Fruit fly (Drosophila melanogaster) whole organism, adult: ENCODE measurements around the gene CycC.

ENCODE experiments used
- CG11617 ChIP-seq: fragments of 200-800 bp; sonication (Bioruptor generic); optimal IDR thresholded peaks from 2 replicates; lab custom pipeline; 2017; ENCODE audit warnings: mild to moderate bottlenecking, missing biosample characterization, missing genetic modification reagents, missing genetic modification characterization
- CG12768 ChIP-seq: fragments of 200-800 bp; sonication (Bioruptor generic); optimal IDR thresholded peaks from 2 replicates; lab custom pipeline; 2017; ENCODE audit warnings: missing biosample characterization, missing genetic modification characterization, mild to moderate bottlenecking, moderate library complexity, missing genetic modification reagents
- CG14711 ChIP-seq: fragments of 200-800 bp; sonication (Bioruptor generic); optimal IDR thresholded peaks from 2 replicates; lab custom pipeline; 2018; ENCODE audit warnings: missing biosample characterization, mild to moderate bottlenecking, missing genetic modification characterization, moderate library complexity
- CG1620 ChIP-seq: fragments of 200-800 bp; sonication (Bioruptor generic); optimal IDR thresholded peaks from 2 replicates; lab custom pipeline; 2016; ENCODE audit warnings: missing biosample characterization, missing genetic modification characterization
- CG33017 ChIP-seq: fragments of 200-800 bp; sonication (Bioruptor generic); optimal IDR thresholded peaks from 2 replicates; lab custom pipeline; 2018; ENCODE audit warnings: missing biosample characterization, mild to moderate bottlenecking, missing genetic modification characterization, moderate library complexity
- CG5204 ChIP-seq: fragments of 200-800 bp; sonication (Bioruptor generic); optimal IDR thresholded peaks from 2 replicates; lab custom pipeline; 2016; ENCODE audit warnings: missing biosample characterization, missing genetic modification characterization
- CG7045 ChIP-seq: fragments of 200-800 bp; sonication (Bioruptor generic); optimal IDR thresholded peaks from 2 replicates; lab custom pipeline; 2017; ENCODE audit warnings: missing biosample characterization, mild to moderate bottlenecking, missing genetic modification characterization
- CG7101 ChIP-seq: fragments of 200-800 bp; sonication (Bioruptor generic); optimal IDR thresholded peaks from 2 replicates; lab custom pipeline; 2018; ENCODE audit warnings: missing biosample characterization, mild to moderate bottlenecking, missing genetic modification characterization, moderate library complexity
- Clk ChIP-seq: fragments of 200-800 bp; sonication (Bioruptor generic); optimal IDR thresholded peaks from 2 replicates; lab custom pipeline; 2017; ENCODE audit warnings: missing biosample characterization, missing genetic modification characterization
- Crg-1 ChIP-seq: fragments of 200-800 bp; sonication (Bioruptor generic); optimal IDR thresholded peaks from 2 replicates; lab custom pipeline; 2016; ENCODE audit warnings: missing biosample characterization, missing genetic modification characterization
- Hr96 ChIP-seq: fragments of 200-800 bp; sonication (Bioruptor generic); optimal IDR thresholded peaks from 2 replicates; lab custom pipeline; 2016; ENCODE audit warnings: missing biosample characterization, missing genetic modification characterization
- Mnt ChIP-seq: fragments of 200-800 bp; sonication (Bioruptor generic); optimal IDR thresholded peaks from 2 replicates; lab custom pipeline; 2016; ENCODE audit warnings: missing biosample characterization, mild to moderate bottlenecking, missing genetic modification characterization
- bab1 ChIP-seq: fragments of 200-800 bp; sonication (Bioruptor generic); optimal IDR thresholded peaks from 3 replicates; lab custom pipeline; 2019; ENCODE audit warnings: missing biosample characterization, mild to moderate bottlenecking, missing genetic modification characterization, moderate library complexity
- cic ChIP-seq: fragments of 200-800 bp; sonication (Bioruptor generic); optimal IDR thresholded peaks from 2 replicates; lab custom pipeline; 2017; ENCODE audit warnings: missing biosample characterization, mild to moderate bottlenecking, missing genetic modification characterization, moderate library complexity
- cnc ChIP-seq, 2 experiments: fragments of >200 bp; optimal IDR thresholded peaks; 2 replicates each; lab custom pipeline; 2017
- kay ChIP-seq: fragments of 200-800 bp; sonication (Bioruptor generic); peaks from one replicate; lab custom pipeline; 2016; ENCODE audit warnings: missing biosample characterization, missing genetic modification characterization, borderline replicate concordance
- ovo ChIP-seq: fragments of 200-800 bp; sonication (Bioruptor generic); optimal IDR thresholded peaks from 2 replicates; lab custom pipeline; 2016; ENCODE audit warnings: missing biosample characterization, missing genetic modification characterization
- pad ChIP-seq: fragments of 200-800 bp; sonication (Bioruptor generic); optimal IDR thresholded peaks from 3 replicates; lab custom pipeline; 2017; ENCODE audit warnings: missing biosample characterization, missing genetic modification characterization, mild to moderate bottlenecking, moderate library complexity, missing genetic modification reagents
- tj ChIP-seq: fragments of 200-800 bp; sonication (Bioruptor generic); optimal IDR thresholded peaks from 3 replicates; lab custom pipeline; 2017; ENCODE audit warnings: missing biosample characterization, mild to moderate bottlenecking, missing genetic modification characterization, moderate library complexity
- toe ChIP-seq: fragments of 200-800 bp; sonication (Bioruptor generic); optimal IDR thresholded peaks from 2 replicates; lab custom pipeline; 2016; ENCODE audit warnings: missing biosample characterization, missing genetic modification characterization

The CycC gene

DNA sequence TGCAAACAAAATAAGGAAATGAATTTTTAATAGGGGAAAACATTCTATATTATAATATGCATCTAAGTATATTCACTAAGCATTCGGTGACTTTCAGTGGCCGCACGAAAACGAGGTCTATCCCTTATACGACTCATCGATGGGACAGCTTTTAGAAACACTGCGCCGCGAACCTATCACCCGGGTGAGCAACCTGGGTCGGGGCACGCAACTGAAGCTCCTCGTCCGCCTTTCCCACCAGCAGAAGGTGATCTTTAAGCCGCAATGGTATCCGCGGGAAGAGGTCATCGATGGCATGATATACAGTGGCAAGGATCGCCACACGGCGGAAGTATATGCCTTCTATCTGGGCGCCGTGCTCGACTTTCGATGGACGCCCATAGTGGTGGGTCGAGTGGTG, 9.1 kb downstream of the CycC start:
- TF ChIP-seq CG33017: no peak
- no peak for TF ChIP-seq CG7045 (GFP tag; lab: Kevin White, UChicago)
- no peak for TF ChIP-seq CG5204 (GFP tag; lab: Kevin White, UChicago)
- no peak for TF ChIP-seq toe (GFP tag; lab: Kevin White, UChicago)

DNA sequence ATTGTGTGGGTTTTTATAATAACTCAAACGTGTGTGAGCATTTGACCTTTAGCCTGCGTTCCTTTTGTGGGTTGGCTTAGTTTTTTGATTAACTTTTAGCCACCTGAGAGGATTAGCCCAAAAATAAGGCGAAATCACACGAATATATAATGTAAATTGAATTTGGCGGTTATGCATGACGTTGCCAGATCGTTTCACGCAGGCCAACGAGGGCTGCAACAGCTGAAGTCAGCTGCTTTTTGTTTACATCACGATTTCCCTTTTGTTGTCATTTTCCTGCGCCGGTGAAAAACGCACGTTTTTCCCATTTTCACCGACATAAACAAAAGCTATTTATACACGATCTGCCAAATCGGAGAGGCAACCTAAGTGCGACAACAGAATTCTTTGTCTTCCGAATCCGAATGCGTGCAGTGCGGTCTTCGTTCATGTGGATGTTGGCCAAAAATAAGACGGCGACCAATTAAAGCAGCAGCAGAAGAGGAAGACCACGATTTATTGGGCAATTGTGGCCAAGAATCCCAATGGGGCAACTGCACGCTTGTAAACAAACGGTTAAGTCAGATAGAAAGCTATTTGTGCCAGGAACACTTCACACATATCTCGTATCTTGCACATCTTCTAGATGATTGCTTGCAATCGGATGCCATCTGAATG, 10.7 kb downstream of the CycC start, which contains the start of gene CG3631:
TSS of gene CG3631 (plus strand) at position 251 of the 657 bp plus-strand sequence.
- TF ChIP-seq Mnt (GFP tag; lab: Kevin White, UChicago): peak; percentile 94
- no peak for TF ChIP-seq cic (GFP tag; lab: Kevin White, UChicago)
- peak; percentile 21 for TF ChIP-seq bab1 (GFP tag; lab: Kevin White, UChicago)

DNA sequence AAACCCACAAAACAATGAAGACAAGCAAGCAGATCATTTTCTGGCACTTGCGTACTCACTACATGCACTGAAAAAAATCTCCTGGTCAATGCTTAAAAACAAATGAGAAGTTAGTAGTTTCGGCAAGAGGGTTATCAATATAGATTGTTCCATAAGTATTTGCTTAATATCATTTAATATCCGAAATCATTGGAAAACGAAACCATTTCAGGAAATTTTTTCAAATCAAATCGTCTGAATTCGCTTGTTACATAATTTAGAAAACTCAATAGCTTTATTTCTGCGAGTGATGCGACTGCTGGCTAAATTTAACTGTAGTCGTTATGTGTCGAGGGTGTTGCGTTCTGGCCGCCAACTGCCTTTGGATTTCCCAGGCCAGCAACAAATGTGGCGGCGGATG, 11.9 kb downstream of the CycC start:
- no peak for TF ChIP-seq cic (GFP tag; lab: Kevin White, UChicago)
- no peak for TF ChIP-seq Mnt (GFP tag; lab: Kevin White, UChicago)
- no peak for TF ChIP-seq cnc (optimal IDR thresholded peaks at IDR 0.05; lab: Kevin White, UChicago)
- no peak for TF ChIP-seq CG7045 (GFP tag; lab: Kevin White, UChicago)
- no peak for TF ChIP-seq toe (GFP tag; lab: Kevin White, UChicago)
- TF ChIP-seq CG12768 (GFP tag; lab: Kevin White, UChicago): no peak
- TF ChIP-seq CG1620 (GFP tag; lab: Kevin White, UChicago): no peak
- TF ChIP-seq Crg-1 (GFP tag; lab: Kevin White, UChicago): no peak
- no peak for TF ChIP-seq Clk (GFP tag; lab: Kevin White, UChicago)
- no peak for TF ChIP-seq CG5204 (GFP tag; lab: Kevin White, UChicago)
- TF ChIP-seq ovo: no peak

DNA sequence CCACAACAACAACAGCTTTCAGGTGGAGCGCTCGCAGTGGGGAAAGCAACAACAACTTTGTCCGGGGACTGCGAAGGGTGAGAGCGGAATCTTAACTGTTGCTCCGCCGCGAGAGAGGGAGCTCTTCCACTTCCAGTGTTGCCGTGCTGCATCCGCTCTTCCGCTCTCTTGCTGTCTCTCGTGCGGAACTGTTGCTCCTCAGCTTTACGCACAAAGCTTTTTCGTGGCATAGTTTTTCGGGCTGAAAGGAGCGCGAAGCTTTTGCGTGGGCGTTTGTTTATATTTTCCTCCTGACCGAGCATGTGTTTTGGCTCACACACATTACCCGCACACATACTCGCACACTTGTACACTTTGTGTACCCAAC, 14.1 kb downstream of the CycC start:
- TF ChIP-seq cic (GFP tag; lab: Kevin White, UChicago): peak; percentile 29
- no peak for TF ChIP-seq CG5204 (GFP tag; lab: Kevin White, UChicago)

DNA sequence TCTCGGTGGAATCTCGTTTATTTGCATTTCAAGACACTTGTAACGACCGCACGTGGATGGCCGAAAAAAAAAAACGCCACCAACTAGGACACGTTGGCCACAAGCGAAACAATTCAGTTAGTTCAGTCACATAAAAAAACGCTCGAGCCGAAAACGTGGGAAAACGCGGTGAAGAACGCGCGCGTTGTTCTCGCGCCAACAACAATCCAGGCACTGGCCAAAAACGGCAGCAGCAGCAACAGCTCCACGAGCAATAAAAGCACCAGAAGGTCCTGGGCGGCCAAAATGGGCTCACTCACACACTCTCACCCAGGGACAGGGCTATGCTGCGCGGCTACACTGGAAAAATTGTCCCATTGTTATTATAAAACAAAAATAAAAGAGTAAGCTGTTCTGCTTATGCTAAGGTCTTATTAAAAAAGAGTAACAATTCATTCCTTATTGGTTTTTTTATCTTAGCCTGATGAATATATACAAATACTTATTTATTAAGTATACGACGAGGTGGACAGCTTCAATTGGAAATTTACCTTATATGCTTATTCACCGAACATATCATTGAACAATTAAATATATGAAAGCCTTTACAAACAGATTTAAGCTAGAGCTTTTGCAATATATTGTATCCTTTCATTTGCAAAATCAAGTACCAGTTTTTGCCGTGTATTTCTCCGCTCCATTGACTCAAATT, 14.6 kb downstream of the CycC start, which contains the start of gene btsz:
TSS of gene btsz (minus strand) at position 215 of the 691 bp plus-strand sequence.
- TF ChIP-seq CG7045 (GFP tag; lab: Kevin White, UChicago): peak; percentile 34
- TF ChIP-seq Clk (GFP tag; lab: Kevin White, UChicago): peak; percentile 7
- TF ChIP-seq kay (GFP tag; lab: Kevin White, UChicago): no peak
- peak; percentile 50 for TF ChIP-seq CG12768 (GFP tag; lab: Kevin White, UChicago)

DNA sequence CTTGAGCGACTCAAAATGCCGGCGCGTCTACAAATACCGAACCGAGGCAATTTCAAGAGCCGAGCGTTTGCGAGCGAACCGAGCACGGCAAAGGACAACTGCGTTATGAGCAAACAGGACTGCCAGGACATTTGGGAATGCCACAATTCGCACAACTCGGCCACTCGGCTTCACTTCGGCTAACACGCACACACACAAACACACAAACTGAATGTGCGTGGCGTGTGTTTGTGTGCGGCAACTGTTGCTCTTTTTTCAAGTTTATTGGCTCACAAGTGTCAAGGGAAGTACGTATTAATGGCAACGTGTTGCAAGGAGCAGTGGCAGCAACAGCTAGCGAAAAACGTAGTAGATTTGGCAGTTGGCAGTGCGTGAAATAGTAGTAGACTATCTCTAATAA, 16.7 kb downstream of the CycC start:
- TF ChIP-seq CG5204 (GFP tag; lab: Kevin White, UChicago): no peak
- no peak for TF ChIP-seq kay (GFP tag; lab: Kevin White, UChicago)
- TF ChIP-seq CG7045 (GFP tag; lab: Kevin White, UChicago): no peak
- no peak for TF ChIP-seq Crg-1 (GFP tag; lab: Kevin White, UChicago)
- TF ChIP-seq CG1620 (GFP tag; lab: Kevin White, UChicago): no peak
- no peak for TF ChIP-seq CG33017
- no peak for TF ChIP-seq toe (GFP tag; lab: Kevin White, UChicago)
- TF ChIP-seq ovo: no peak
- TF ChIP-seq cic (GFP tag; lab: Kevin White, UChicago): no peak
- no peak for TF ChIP-seq CG14711 (tag; lab: Kevin White, UChicago)
- TF ChIP-seq pad (GFP tag; lab: Kevin White, UChicago): no peak
- no peak for TF ChIP-seq Clk (GFP tag; lab: Kevin White, UChicago)
- no peak for TF ChIP-seq Hr96 (GFP tag; lab: Kevin White, UChicago)

DNA sequence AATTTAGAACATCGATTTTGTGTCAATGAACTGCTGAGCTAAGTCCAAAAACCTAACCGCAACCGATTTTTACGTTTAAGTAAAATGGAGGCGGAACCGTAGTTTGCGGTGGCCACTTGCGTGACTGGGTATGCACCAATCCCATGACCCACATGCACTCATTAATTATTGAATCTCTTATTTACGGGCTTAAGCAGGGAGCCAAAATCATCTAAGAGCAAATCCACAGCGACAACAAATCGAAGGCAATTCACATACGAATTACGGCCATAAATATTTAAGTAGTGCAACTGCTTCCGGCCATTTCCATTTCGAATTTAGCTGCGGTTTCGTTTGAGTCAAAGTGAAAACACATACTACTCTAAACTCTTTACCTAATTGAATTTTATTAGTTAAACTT, 25.2 kb downstream of the CycC start:
- TF ChIP-seq CG11617 (GFP tag; lab: Kevin White, UChicago) (no peak), pad (GFP tag; lab: Kevin White, UChicago) (no peak), cic (GFP tag; lab: Kevin White, UChicago) (no peak), Hr96 (GFP tag; lab: Kevin White, UChicago) (no peak), CG5204 (GFP tag; lab: Kevin White, UChicago) (no peak), CG7045 (GFP tag; lab: Kevin White, UChicago) (no peak), Mnt (GFP tag; lab: Kevin White, UChicago) (no peak), Clk (GFP tag; lab: Kevin White, UChicago) (no peak), CG7101 (tag; lab: Kevin White, UChicago) (no peak), CG14711 (tag; lab: Kevin White, UChicago) (no peak), CG1620 (GFP tag; lab: Kevin White, UChicago) (no peak), kay (GFP tag; lab: Kevin White, UChicago) (no peak), CG12768 (GFP tag; lab: Kevin White, UChicago) (no peak), tj (GFP tag; lab: Kevin White, UChicago) (no peak), Crg-1 (GFP tag; lab: Kevin White, UChicago) (no peak), bab1 (GFP tag; lab: Kevin White, UChicago) (no peak), cnc (optimal IDR thresholded peaks at IDR 0.05; lab: Kevin White, UChicago) (no peak)
